Worm (Caenorhabditis elegans) whole organism, L1 larva: ENCODE data around the gene C56G2.5.
A peak's percentile ranks its signal among the peaks of the same experiment; 100 is the strongest.

ENCODE experiments used
- C04F5.9 ChIP-seq: sonication (generic microtip); optimal IDR thresholded peaks from 2 replicates; lab custom pipeline; 2016; ENCODE audit warnings: missing genetic modification characterization, missing compliant biosample characterization
- C16A3.4 ChIP-seq: fragments of 150-350 bp; optimal IDR thresholded peaks from 2 replicates; lab custom pipeline; 2014; ENCODE audit warnings: missing biosample characterization, missing genetic modification characterization
- C34B4.2 ChIP-seq: sonication (generic microtip); optimal IDR thresholded peaks from 2 replicates; lab custom pipeline; 2017; ENCODE audit warnings: mild to moderate bottlenecking, missing genetic modification characterization, missing compliant biosample characterization
- F16B12.6 ChIP-seq: fragments of 150-350 bp; optimal IDR thresholded peaks from 2 replicates; lab custom pipeline; 2014; ENCODE audit warnings: missing biosample characterization, missing genetic modification characterization
- aha-1 ChIP-seq: fragments of 150-350 bp; optimal IDR thresholded peaks from 2 replicates; lab custom pipeline; 2014; ENCODE audit warnings: missing biosample characterization, missing genetic modification characterization
- alr-1 ChIP-seq: fragments of 200-800 bp; sonication (Bioruptor generic); optimal IDR thresholded peaks from 2 replicates; lab custom pipeline; 2018; ENCODE audit warnings: borderline replicate concordance, mild to moderate bottlenecking, missing genetic modification characterization, missing compliant biosample characterization
- aly-2 ChIP-seq: fragments of 150-350 bp; optimal IDR thresholded peaks from 2 replicates; lab custom pipeline; 2014; ENCODE audit warnings: missing biosample characterization, missing genetic modification characterization
- ceh-63 ChIP-seq: fragments of 200-800 bp; sonication (Bioruptor generic); optimal IDR thresholded peaks from 2 replicates; lab custom pipeline; 2018; ENCODE audit warnings: mild to moderate bottlenecking, missing genetic modification characterization, missing compliant biosample characterization
- ceh-8 ChIP-seq: fragments of 200-800 bp; sonication (Bioruptor generic); optimal IDR thresholded peaks from 2 replicates; lab custom pipeline; 2018; ENCODE audit warnings: mild to moderate bottlenecking, missing genetic modification characterization, moderate library complexity, missing compliant biosample characterization
- ceh-90 ChIP-seq: sonication (generic microtip); optimal IDR thresholded peaks from 2 replicates; lab custom pipeline; 2016; ENCODE audit warnings: missing genetic modification characterization, missing compliant biosample characterization
- dpl-1 ChIP-seq, 3 experiments: fragments of 150-350 bp in 2 of 3; sonication (generic microtip) in 1 of 3; optimal IDR thresholded peaks; 2 replicates each; lab custom pipeline; 2014 to 2017; ENCODE audit warnings: missing biosample characterization in 3 of 3, missing genetic modification characterization in 3 of 3, missing genetic modification reagents in 3 of 3
- dsc-1 ChIP-seq: sonication (generic microtip); optimal IDR thresholded peaks from 2 replicates; lab custom pipeline; 2016; ENCODE audit warnings: mild to moderate bottlenecking, missing genetic modification characterization, missing compliant biosample characterization
- efl-3 ChIP-seq: fragments of 200-800 bp; sonication (Bioruptor generic); optimal IDR thresholded peaks from 2 replicates; lab custom pipeline; 2018; ENCODE audit warnings: mild to moderate bottlenecking, missing genetic modification characterization, missing compliant biosample characterization
- ets-5 ChIP-seq: fragments of 200-800 bp; sonication (Bioruptor generic); IDR thresholded peaks from 2 replicates; pipeline ENCODE4 v1.3.6; 2022; ENCODE audit warnings: missing genetic modification characterization, missing compliant biosample characterization
- fkh-10 ChIP-seq: sonication (generic microtip); optimal IDR thresholded peaks from 2 replicates; lab custom pipeline; 2017; ENCODE audit warnings: missing biosample characterization, missing genetic modification reagents, missing genetic modification characterization
- fos-1 ChIP-seq: fragments of 150-350 bp; optimal IDR thresholded peaks from 2 replicates; lab custom pipeline; 2014; ENCODE audit warnings: missing biosample characterization, missing genetic modification characterization
- grh-1 ChIP-seq: fragments of 200-800 bp; sonication (Bioruptor generic); IDR thresholded peaks from 2 replicates; pipeline ENCODE4 v1.3.6; 2022; ENCODE audit warnings: missing genetic modification reagents, missing genetic modification characterization, missing compliant biosample characterization
- hpl-2 ChIP-seq: fragments of 150-350 bp; optimal IDR thresholded peaks from 2 replicates; lab custom pipeline; 2014; ENCODE audit warnings: missing biosample characterization, missing genetic modification reagents, missing genetic modification characterization
- irx-1 ChIP-seq: sonication (generic microtip); optimal IDR thresholded peaks from 2 replicates; lab custom pipeline; 2016; ENCODE audit warnings: missing genetic modification characterization, missing compliant biosample characterization
- isw-1 ChIP-seq: fragments of 200-800 bp; sonication (Bioruptor generic); IDR thresholded peaks from 2 replicates; pipeline ENCODE4 v1.3.6; 2022; ENCODE audit warnings: missing genetic modification characterization, missing compliant biosample characterization
- jun-1 ChIP-seq: fragments of 150-350 bp; optimal IDR thresholded peaks from 2 replicates; lab custom pipeline; 2014; ENCODE audit warnings: missing biosample characterization, missing genetic modification reagents, missing genetic modification characterization
- lin-13 ChIP-seq: fragments of 150-350 bp; optimal IDR thresholded peaks from 2 replicates; lab custom pipeline; 2014; ENCODE audit warnings: missing biosample characterization, missing genetic modification reagents, missing genetic modification characterization
- lin-15B ChIP-seq: fragments of 150-350 bp; sonication (generic microtip); optimal IDR thresholded peaks from 3 replicates; lab custom pipeline; 2014; ENCODE audit warnings: missing biosample characterization, missing genetic modification characterization
- lin-39 ChIP-seq: fragments of 150-350 bp; optimal IDR thresholded peaks from 2 replicates; lab custom pipeline; 2014; ENCODE audit warnings: missing biosample characterization, missing genetic modification reagents, missing genetic modification characterization
- lsy-2 ChIP-seq, 2 experiments: fragments of 150-350 bp; optimal IDR thresholded peaks; 2 replicates each; lab custom pipeline; 2014; ENCODE audit warnings: missing biosample characterization in 2 of 2, missing genetic modification characterization in 2 of 2
- mab-9 ChIP-seq: fragments of 200-800 bp; sonication (Bioruptor generic); IDR thresholded peaks from 2 replicates; pipeline ENCODE4 v1.3.6; 2022; ENCODE audit warnings: missing genetic modification reagents, missing genetic modification characterization, missing compliant biosample characterization
- mdl-1 ChIP-seq, 2 experiments: fragments of 150-350 bp; optimal IDR thresholded peaks; 2 replicates each; lab custom pipeline; 2014 to 2017; ENCODE audit warnings: missing biosample characterization in 2 of 2, missing genetic modification characterization in 2 of 2, inconsistent platforms in 1 of 2
- mep-1 ChIP-seq: fragments of 150-350 bp; optimal IDR thresholded peaks from 2 replicates; lab custom pipeline; 2014; ENCODE audit warnings: missing biosample characterization, missing genetic modification characterization
- nhr-11 ChIP-seq: fragments of 150-350 bp; optimal IDR thresholded peaks from 2 replicates; lab custom pipeline; 2014; ENCODE audit warnings: missing biosample characterization, missing genetic modification characterization
- nhr-12 ChIP-seq: sonication (generic microtip); optimal IDR thresholded peaks from 2 replicates; lab custom pipeline; 2017; ENCODE audit warnings: missing biosample characterization, missing genetic modification characterization
- nhr-19 ChIP-seq: fragments of 200-800 bp; sonication (Bioruptor generic); conservative IDR thresholded peaks from 2 replicates; pipeline ENCODE4 v1.3.6; 2022; ENCODE audit warnings: missing genetic modification characterization, missing compliant biosample characterization
- nhr-20 ChIP-seq: sonication (generic microtip); optimal IDR thresholded peaks from 2 replicates; lab custom pipeline; 2016; ENCODE audit warnings: mild to moderate bottlenecking, missing genetic modification characterization, missing compliant biosample characterization
- nhr-71 ChIP-seq: sonication (generic microtip); optimal IDR thresholded peaks from 2 replicates; lab custom pipeline; 2016; ENCODE audit warnings: mild to moderate bottlenecking, missing genetic modification characterization, moderate library complexity, missing compliant biosample characterization
- nhr-84 ChIP-seq: sonication (generic microtip); optimal IDR thresholded peaks from 2 replicates; lab custom pipeline; 2017; ENCODE audit warnings: missing biosample characterization, missing genetic modification characterization
- nhr-90 ChIP-seq: sonication (generic microtip); optimal IDR thresholded peaks from 2 replicates; lab custom pipeline; 2016; ENCODE audit warnings: mild to moderate bottlenecking, missing genetic modification characterization, missing compliant biosample characterization; ENCODE audit not compliant: poor library complexity
- pag-3 ChIP-seq: sonication (generic microtip); optimal IDR thresholded peaks from 2 replicates; lab custom pipeline; 2017; ENCODE audit warnings: missing genetic modification characterization, mild to moderate bottlenecking, missing compliant biosample characterization, antibody characterized with exemption, borderline replicate concordance; ENCODE audit not compliant: insufficient read depth
- pax-3 ChIP-seq: fragments of 200-800 bp; sonication (Bioruptor generic); optimal IDR thresholded peaks from 2 replicates; lab custom pipeline; 2018; ENCODE audit warnings: mild to moderate bottlenecking, missing genetic modification characterization, moderate library complexity, missing compliant biosample characterization
- pqm-1 ChIP-seq: sonication (generic microtip); optimal IDR thresholded peaks from 3 replicates; lab custom pipeline; 2017; ENCODE audit warnings: missing biosample characterization, missing genetic modification characterization
- rnt-1 ChIP-seq: sonication (generic microtip); optimal IDR thresholded peaks from 2 replicates; lab custom pipeline; 2016; ENCODE audit warnings: mild to moderate bottlenecking, missing genetic modification characterization, moderate library complexity, missing compliant biosample characterization
- skn-1 ChIP-seq: fragments of 150-350 bp; optimal IDR thresholded peaks from 2 replicates; lab custom pipeline; 2014; ENCODE audit warnings: missing biosample characterization, missing genetic modification characterization
- snu-23 ChIP-seq: sonication (generic microtip); optimal IDR thresholded peaks from 2 replicates; lab custom pipeline; 2016; ENCODE audit warnings: missing genetic modification characterization, missing compliant biosample characterization
- sup-37 ChIP-seq: fragments of 200-800 bp; sonication (Bioruptor generic); optimal IDR thresholded peaks from 2 replicates; lab custom pipeline; 2018; ENCODE audit warnings: mild to moderate bottlenecking, missing genetic modification characterization, missing compliant biosample characterization
- swsn-7 ChIP-seq: sonication (generic microtip); optimal IDR thresholded peaks from 2 replicates; lab custom pipeline; 2016; ENCODE audit warnings: missing genetic modification characterization, missing compliant biosample characterization
- tlp-1 ChIP-seq: fragments of 150-350 bp; optimal IDR thresholded peaks from 2 replicates; lab custom pipeline; 2014; ENCODE audit warnings: missing biosample characterization, missing genetic modification characterization
- unc-130 ChIP-seq: fragments of 150-350 bp; optimal IDR thresholded peaks from 2 replicates; lab custom pipeline; 2017; ENCODE audit warnings: missing biosample characterization, missing genetic modification characterization, inconsistent platforms
- unc-30 ChIP-seq: sonication (generic microtip); optimal IDR thresholded peaks from 2 replicates; lab custom pipeline; 2017; ENCODE audit warnings: missing biosample characterization, missing genetic modification characterization
- unc-62 ChIP-seq: fragments of 150-350 bp; optimal IDR thresholded peaks from 2 replicates; lab custom pipeline; 2014; ENCODE audit warnings: missing biosample characterization, missing genetic modification reagents, missing genetic modification characterization
- unc-86 ChIP-seq: sonication (generic microtip); optimal IDR thresholded peaks from 2 replicates; lab custom pipeline; 2016; ENCODE audit warnings: missing genetic modification characterization, missing compliant biosample characterization
- unc-98 ChIP-seq: fragments of 200-800 bp; sonication (Bioruptor generic); IDR thresholded peaks from 2 replicates; pipeline ENCODE4 v1.3.6; 2022; ENCODE audit warnings: missing genetic modification characterization, missing compliant biosample characterization
- zag-1 ChIP-seq: fragments of 150-350 bp; optimal IDR thresholded peaks from 2 replicates; lab custom pipeline; 2014; ENCODE audit warnings: missing biosample characterization, missing genetic modification characterization
- zip-4 ChIP-seq: fragments of 200-800 bp; sonication (Bioruptor generic); optimal IDR thresholded peaks from 2 replicates; lab custom pipeline; 2018; ENCODE audit warnings: mild to moderate bottlenecking, missing genetic modification characterization, moderate library complexity, missing compliant biosample characterization
- ztf-11 ChIP-seq, 2 experiments: sonication (generic microtip); optimal IDR thresholded peaks; 2 replicates each; lab custom pipeline; 2016 to 2017; ENCODE audit warnings: missing genetic modification characterization in 2 of 2, missing biosample characterization in 1 of 2, missing compliant biosample characterization in 1 of 2
- ztf-4 ChIP-seq: fragments of 150-350 bp; optimal IDR thresholded peaks from 2 replicates; lab custom pipeline; 2014; ENCODE audit warnings: missing biosample characterization, missing genetic modification characterization

The C56G2.5 gene

DNA sequence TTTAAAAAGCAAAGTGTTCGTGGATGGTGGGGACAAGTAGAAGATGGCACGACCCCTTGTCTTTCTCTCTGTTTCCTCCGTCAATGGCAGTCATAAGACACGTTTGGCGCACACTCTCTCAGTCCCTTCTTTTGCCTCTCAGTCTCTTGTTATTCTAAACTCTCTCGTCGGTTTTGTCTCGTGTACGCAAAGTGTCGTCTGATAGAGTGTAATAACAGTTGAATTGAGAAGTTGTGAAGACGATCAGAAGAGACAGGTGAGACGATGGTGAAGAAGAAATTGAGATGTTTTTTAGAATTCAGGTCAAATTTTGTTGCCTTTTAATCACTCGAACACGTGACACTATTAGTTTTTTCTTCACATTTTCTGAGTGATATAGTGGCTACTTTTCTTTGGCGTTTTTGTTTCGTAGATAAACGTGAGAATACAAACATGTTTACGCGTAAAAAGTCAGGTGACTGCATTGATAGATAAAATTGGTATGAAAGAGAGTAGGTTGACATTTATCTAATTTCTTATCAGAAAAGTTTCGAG, 20.9 kb downstream of the C56G2.5 start, which contains the start of gene F47D12.9 (continued):
- TF ChIP-seq nhr-19 (GFP tag; lab: Robert Waterston, UW): peak; percentile 76
- no peak for TF ChIP-seq ceh-63 (GFP tag; lab: Kevin White, UChicago)
- peak; percentile 15 for TF ChIP-seq sup-37 (GFP tag; lab: Kevin White, UChicago)
- no peak for TF ChIP-seq tlp-1 (tag; lab: Kevin White, UChicago)
- no peak for TF ChIP-seq fkh-10 (GFP tag; lab: Kevin White, UChicago)
- no peak for TF ChIP-seq mab-9
- TF ChIP-seq pqm-1 (tag; lab: Kevin White, UChicago): no peak
- TF ChIP-seq rnt-1 (tag; lab: Kevin White, UChicago): peak; percentile 81
- no peak for TF ChIP-seq ets-5 (GFP tag; lab: Robert Waterston, UW)
- peak; percentile 80 for TF ChIP-seq C16A3.4 (tag; lab: Kevin White, UChicago)
- TF ChIP-seq ceh-8 (GFP tag; lab: Kevin White, UChicago): no peak
- peak; percentile 62 for TF ChIP-seq grh-1 (GFP tag; lab: Robert Waterston, UW)
- peak; percentile 63 for TF ChIP-seq jun-1 (tag; lab: Kevin White, UChicago)
- TF ChIP-seq fos-1: no peak
- TF ChIP-seq nhr-11 (tag; lab: Kevin White, UChicago): peak; percentile 51
- TF ChIP-seq ceh-90 (tag; lab: Kevin White, UChicago): no peak
- no peak for TF ChIP-seq aha-1 (tag; lab: Kevin White, UChicago)
- no peak for TF ChIP-seq hpl-2
- peak; percentile 75 for TF ChIP-seq unc-86 (tag; lab: Kevin White, UChicago)
- peak; percentile 89 for TF ChIP-seq nhr-71
- TF ChIP-seq unc-130: peak; percentile 89
- TF ChIP-seq skn-1: peak; percentile 70
- TF ChIP-seq mep-1 (tag; lab: Kevin White, UChicago): peak; percentile 91
- no peak for TF ChIP-seq C04F5.9
- peak; percentile 77 to 92 for TF ChIP-seq lsy-2 (tag; optimal IDR thresholded peaks at IDR 0.05; lab: Kevin White, UChicago)
- TF ChIP-seq unc-62 (GFP tag; lab: Kevin White, UChicago): no peak
- no peak for TF ChIP-seq unc-98 (GFP tag; lab: Robert Waterston, UW)
- TF ChIP-seq mdl-1 (tag; optimal IDR thresholded peaks at IDR 0.05; lab: Kevin White, UChicago): peak; percentile 23 to 82
- no peak for TF ChIP-seq aly-2
- TF ChIP-seq alr-1 (tag; lab: Kevin White, UChicago): no peak
- peak; percentile 94 for TF ChIP-seq snu-23
- no peak for TF ChIP-seq dsc-1 (tag; lab: Kevin White, UChicago)
- TF ChIP-seq ztf-4 (tag; lab: Kevin White, UChicago): peak; percentile 36
- TF ChIP-seq C34B4.2: no peak
- peak; percentile 37 for TF ChIP-seq lin-15B (tag; lab: Kevin White, UChicago)
- TF ChIP-seq irx-1: peak; percentile 66
- peak; percentile 75 to 81 (median 78) for TF ChIP-seq dpl-1 (GFP tag; optimal IDR thresholded peaks at IDR 0.05; lab: Kevin White, UChicago)
- TF ChIP-seq F16B12.6 (tag; lab: Kevin White, UChicago): peak; percentile 89
- peak; percentile 76 for TF ChIP-seq nhr-90 (tag; lab: Kevin White, UChicago)
- TF ChIP-seq zag-1 (tag; lab: Kevin White, UChicago): no peak
- TF ChIP-seq lin-39: peak; percentile 20
- TF ChIP-seq ztf-11 (tag; optimal IDR thresholded peaks at IDR 0.05; lab: Kevin White, UChicago): no peak
- TF ChIP-seq efl-3: no peak
- TF ChIP-seq lin-13 (GFP tag; lab: Kevin White, UChicago): peak; percentile 68
- peak; percentile 98 for TF ChIP-seq pag-3 (tag; lab: Kevin White, UChicago)
- peak; percentile 80 for TF ChIP-seq swsn-7 (tag; lab: Kevin White, UChicago)
- no peak for TF ChIP-seq nhr-84 (tag; lab: Kevin White, UChicago)
- no peak for TF ChIP-seq zip-4 (GFP tag; lab: Kevin White, UChicago)
- TF ChIP-seq isw-1: peak; percentile 67
- TF ChIP-seq unc-30: no peak
- TF ChIP-seq nhr-20 (tag; lab: Kevin White, UChicago): peak; percentile 88
- TF ChIP-seq nhr-12 (tag; lab: Kevin White, UChicago): no peak
- peak; percentile 45 for TF ChIP-seq pax-3
